Worm (Caenorhabditis elegans): ENCODE results near the gene F45E6.1.

DNA sequence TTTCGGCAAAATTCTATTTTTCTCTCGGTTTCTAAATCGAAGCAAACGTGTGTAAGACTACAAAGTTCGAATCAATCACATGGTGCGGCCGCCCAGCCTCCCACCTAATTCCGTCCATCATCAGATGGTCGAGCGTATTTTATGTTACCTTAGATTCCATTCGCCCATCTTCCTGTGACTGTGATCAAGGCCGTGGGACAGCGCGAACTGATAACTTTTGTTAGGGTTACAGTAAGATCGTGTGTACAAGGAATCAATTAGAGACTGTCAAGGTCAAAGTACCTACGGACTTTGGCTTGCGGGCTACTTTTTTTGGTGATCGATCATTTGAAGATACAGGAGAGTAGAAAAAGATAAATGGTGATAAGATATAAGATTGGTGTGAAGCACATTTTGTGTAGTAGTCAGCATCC lies 45.8 kb upstream of the F45E6.1 start:
- peak; percentile 94 for TF ChIP-seq nhr-25 (tag; optimal IDR thresholded peaks at IDR 0.05)
- no peak for TF ChIP-seq ceh-82 (tag; optimal IDR thresholded peaks at IDR 0.05)
- TF ChIP-seq snpc-4 (tag; optimal IDR thresholded peaks at IDR 0.05) = no peak
- TF ChIP-seq lin-39 (tag; optimal IDR thresholded peaks at IDR 0.05) = no peak
- TF ChIP-seq mdl-1 (tag; optimal IDR thresholded peaks at IDR 0.05) = peak in 1 of 2 experiments; percentile 54
- TF ChIP-seq nhr-237 (tag; optimal IDR thresholded peaks at IDR 0.05) = no peak
- no peak for TF ChIP-seq lin-13 (GFP tag; optimal IDR thresholded peaks at IDR 0.05)
- TF ChIP-seq nhr-12 (tag; optimal IDR thresholded peaks at IDR 0.05) = no peak
- peak; percentile 72 for TF ChIP-seq crh-2 (tag; optimal IDR thresholded peaks at IDR 0.05)
- TF ChIP-seq skn-1 (tag; optimal IDR thresholded peaks at IDR 0.05) = no peak
- no peak for TF ChIP-seq elt-3 (tag; optimal IDR thresholded peaks at IDR 0.05)

Measured in whole organism, L2 larva.